Fruit fly (Drosophila melanogaster): ENCODE data around the gene CG5880.

CG5880 gene

DNA sequence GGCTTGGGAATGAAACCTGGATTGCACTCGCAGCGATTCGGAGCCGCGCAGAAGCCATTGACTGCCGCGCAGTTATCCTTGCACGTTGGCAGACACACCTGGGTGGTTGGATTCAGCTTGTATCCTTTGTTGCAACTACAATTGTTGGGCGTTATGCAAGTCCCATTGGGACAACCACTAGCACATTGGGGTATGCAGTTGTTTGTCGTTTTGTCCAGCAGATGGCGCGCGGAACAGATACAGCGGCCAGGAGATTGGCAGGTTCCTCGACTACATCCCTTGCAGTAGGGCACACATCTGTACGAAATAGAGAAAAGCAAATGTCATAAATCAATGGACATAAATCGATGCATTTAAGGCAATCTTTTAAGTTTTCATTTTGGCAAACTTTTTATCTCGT lies 17.9 kb upstream of the CG5880 start:
- TF ChIP-seq toe (GFP tag; optimal IDR thresholded peaks at IDR 0.05) (no peak), CG7101 (tag; optimal IDR thresholded peaks at IDR 0.05) (no peak), Hr96 (GFP tag; optimal IDR thresholded peaks at IDR 0.05) (no peak), cic (GFP tag; optimal IDR thresholded peaks at IDR 0.05) (no peak), CG5204 (GFP tag; optimal IDR thresholded peaks at IDR 0.05) (no peak), bab1 (GFP tag; optimal IDR thresholded peaks at IDR 0.05) (no peak), CG14711 (tag; optimal IDR thresholded peaks at IDR 0.05) (no peak), kay (GFP tag; ENCODE audit: borderline replicate concordance) (no peak), pad (GFP tag; optimal IDR thresholded peaks at IDR 0.05) (no peak), cnc (optimal IDR thresholded peaks at IDR 0.05) (no peak), CG11617 (GFP tag; optimal IDR thresholded peaks at IDR 0.05) (no peak), CG7045 (GFP tag; optimal IDR thresholded peaks at IDR 0.05) (no peak), CG12768 (GFP tag; optimal IDR thresholded peaks at IDR 0.05) (no peak)

dm6 chr3R:27099579-27099978 lies 17.0 kb upstream of the CG5880 start, which contains the start of gene eater:
Gene eater, minus strand, starts transcription at chr3R:27099679.
- no peak for TF ChIP-seq pad (GFP tag; optimal IDR thresholded peaks at IDR 0.05)
- no peak for TF ChIP-seq Hr96 (GFP tag; optimal IDR thresholded peaks at IDR 0.05)

- TF ChIP-seq CG7045 (GFP tag; optimal IDR thresholded peaks at IDR 0.05) (no peak), cic (GFP tag; optimal IDR thresholded peaks at IDR 0.05) (no peak), toe (GFP tag; optimal IDR thresholded peaks at IDR 0.05) (no peak), CG14711 (tag; optimal IDR thresholded peaks at IDR 0.05) (peak; percentile 6), CG33017 (tag; optimal IDR thresholded peaks at IDR 0.05) (no peak), tj (GFP tag; optimal IDR thresholded peaks at IDR 0.05) (no peak), cnc (optimal IDR thresholded peaks at IDR 0.05) (no peak)
Observed at dm6 chr3R:27100930-27101329, 15.6 kb upstream of the CG5880 start, which contains the start of gene Jhbp11. Gene Jhbp11, plus strand, starts transcription at chr3R:27101230.

DNA sequence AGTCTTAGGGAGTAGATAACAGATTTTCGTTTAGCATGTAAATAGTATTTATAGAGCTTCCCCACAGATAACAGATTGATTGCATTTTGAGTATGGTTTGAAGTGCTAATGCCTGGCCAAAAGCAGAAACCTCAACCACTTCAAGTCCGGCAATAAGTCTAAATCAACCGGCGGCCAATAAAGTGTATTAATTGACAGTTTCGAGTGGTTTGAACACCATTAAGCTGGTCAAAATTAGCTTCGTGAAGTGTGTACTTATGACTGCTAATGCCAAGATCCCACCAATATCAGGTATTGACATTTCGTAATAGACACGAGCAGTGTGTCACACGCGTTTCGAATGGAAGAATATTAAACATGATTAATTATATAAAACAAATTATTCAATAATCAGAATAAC lies 11.1 kb upstream of the CG5880 start:
- TF ChIP-seq CG33017 (tag; optimal IDR thresholded peaks at IDR 0.05) (no peak), Hr96 (GFP tag; optimal IDR thresholded peaks at IDR 0.05) (no peak), CG11617 (GFP tag; optimal IDR thresholded peaks at IDR 0.05) (no peak), toe (GFP tag; optimal IDR thresholded peaks at IDR 0.05) (no peak), Mnt (GFP tag; optimal IDR thresholded peaks at IDR 0.05) (no peak), Crg-1 (GFP tag; optimal IDR thresholded peaks at IDR 0.05) (no peak), CG1620 (GFP tag; optimal IDR thresholded peaks at IDR 0.05) (no peak), CG7101 (tag; optimal IDR thresholded peaks at IDR 0.05) (no peak), ovo (GFP tag; optimal IDR thresholded peaks at IDR 0.05) (no peak), kay (GFP tag; ENCODE audit: borderline replicate concordance) (no peak), CG14711 (tag; optimal IDR thresholded peaks at IDR 0.05) (no peak), Clk (GFP tag; optimal IDR thresholded peaks at IDR 0.05) (no peak), tj (GFP tag; optimal IDR thresholded peaks at IDR 0.05) (no peak), CG5204 (GFP tag; optimal IDR thresholded peaks at IDR 0.05) (no peak), cic (GFP tag; optimal IDR thresholded peaks at IDR 0.05) (no peak), CG12768 (GFP tag; optimal IDR thresholded peaks at IDR 0.05) (no peak), bab1 (GFP tag; optimal IDR thresholded peaks at IDR 0.05) (no peak)

DNA sequence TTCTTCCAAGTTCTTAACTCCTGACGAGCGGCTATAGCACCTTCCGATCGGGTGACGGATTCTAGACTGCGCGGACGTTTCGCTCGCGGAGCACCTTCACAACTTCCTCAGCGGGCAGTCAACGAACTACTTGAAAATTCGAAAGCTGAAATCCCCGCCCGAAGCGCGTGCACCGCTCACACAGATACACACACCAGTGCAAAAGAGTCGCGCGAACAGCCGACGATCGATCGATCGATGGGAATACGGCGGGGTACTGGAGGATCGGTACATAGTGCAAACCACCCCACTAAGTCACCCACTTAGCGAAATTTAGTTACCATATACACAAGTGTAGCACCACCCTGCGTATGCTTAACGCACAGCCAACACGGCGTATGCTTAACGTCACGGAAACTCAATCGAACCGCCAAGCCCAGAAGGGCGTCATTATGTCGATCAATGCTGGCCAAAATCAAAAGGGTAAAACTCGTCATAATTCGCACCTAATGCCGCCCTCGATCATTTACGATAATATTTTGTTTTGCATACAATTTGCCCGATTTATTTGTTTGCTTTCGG lies 10.3 kb upstream of the CG5880 start, which contains the start of gene CAH9:
TSS of gene CAH9 (minus strand) at position 51 of the 561 bp plus-strand sequence.
- no peak for TF ChIP-seq ovo (GFP tag; optimal IDR thresholded peaks at IDR 0.05)
- no peak for TF ChIP-seq bab1 (GFP tag; optimal IDR thresholded peaks at IDR 0.05)
- TF ChIP-seq cnc (optimal IDR thresholded peaks at IDR 0.05), result no peak
- TF ChIP-seq cic (GFP tag; optimal IDR thresholded peaks at IDR 0.05), result no peak
- no peak for TF ChIP-seq CG5204 (GFP tag; optimal IDR thresholded peaks at IDR 0.05)
- no peak for TF ChIP-seq CG12768 (GFP tag; optimal IDR thresholded peaks at IDR 0.05)
- no peak for TF ChIP-seq Clk (GFP tag; optimal IDR thresholded peaks at IDR 0.05)
- no peak for TF ChIP-seq CG7101 (tag; optimal IDR thresholded peaks at IDR 0.05)
- TF ChIP-seq pad (GFP tag; optimal IDR thresholded peaks at IDR 0.05), result no peak
- no peak for TF ChIP-seq Mnt (GFP tag; optimal IDR thresholded peaks at IDR 0.05)
- TF ChIP-seq kay (GFP tag; ENCODE audit: borderline replicate concordance), result no peak
- no peak for TF ChIP-seq CG7045 (GFP tag; optimal IDR thresholded peaks at IDR 0.05)
- TF ChIP-seq CG1620 (GFP tag; optimal IDR thresholded peaks at IDR 0.05), result no peak
- TF ChIP-seq toe (GFP tag; optimal IDR thresholded peaks at IDR 0.05), result no peak
- no peak for TF ChIP-seq Crg-1 (GFP tag; optimal IDR thresholded peaks at IDR 0.05)
- TF ChIP-seq CG33017 (tag; optimal IDR thresholded peaks at IDR 0.05), result no peak
- TF ChIP-seq tj (GFP tag; optimal IDR thresholded peaks at IDR 0.05), result no peak
- no peak for TF ChIP-seq CG14711 (tag; optimal IDR thresholded peaks at IDR 0.05)

DNA sequence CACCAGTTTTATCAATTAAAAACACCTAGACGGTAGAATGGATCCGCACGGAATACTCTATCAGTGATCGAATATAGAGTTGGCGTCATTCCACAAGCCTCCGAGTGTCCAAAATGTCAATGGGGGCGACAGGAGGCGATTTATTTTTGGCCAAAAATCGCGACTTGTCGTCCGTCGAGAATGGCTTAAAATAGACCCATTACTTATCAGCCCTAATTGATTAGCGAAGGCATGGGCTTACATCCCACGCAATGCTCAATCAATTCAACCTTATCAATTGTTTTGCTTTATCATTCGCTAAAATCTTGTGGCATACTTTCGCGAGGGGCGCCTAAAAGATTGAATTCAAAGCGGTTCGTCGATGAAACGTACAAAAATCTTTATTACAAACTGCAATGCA lies 8.4 kb upstream of the CG5880 start:
- TF ChIP-seq CG11617 (GFP tag; optimal IDR thresholded peaks at IDR 0.05) (no peak), CG7045 (GFP tag; optimal IDR thresholded peaks at IDR 0.05) (no peak), Crg-1 (GFP tag; optimal IDR thresholded peaks at IDR 0.05) (no peak), bab1 (GFP tag; optimal IDR thresholded peaks at IDR 0.05) (no peak), Hr96 (GFP tag; optimal IDR thresholded peaks at IDR 0.05) (no peak), CG1620 (GFP tag; optimal IDR thresholded peaks at IDR 0.05) (no peak), CG14711 (tag; optimal IDR thresholded peaks at IDR 0.05) (no peak), cnc (optimal IDR thresholded peaks at IDR 0.05) (no peak), cic (GFP tag; optimal IDR thresholded peaks at IDR 0.05) (no peak), ovo (GFP tag; optimal IDR thresholded peaks at IDR 0.05) (no peak), CG5204 (GFP tag; optimal IDR thresholded peaks at IDR 0.05) (no peak), CG7101 (tag; optimal IDR thresholded peaks at IDR 0.05) (no peak), toe (GFP tag; optimal IDR thresholded peaks at IDR 0.05) (no peak), tj (GFP tag; optimal IDR thresholded peaks at IDR 0.05) (no peak), CG12768 (GFP tag; optimal IDR thresholded peaks at IDR 0.05) (no peak)

Measured in whole organism, adult.